Fruit fly (Drosophila melanogaster): ENCODE data around the gene alpha4GT1.

alpha4GT1 gene

DNA sequence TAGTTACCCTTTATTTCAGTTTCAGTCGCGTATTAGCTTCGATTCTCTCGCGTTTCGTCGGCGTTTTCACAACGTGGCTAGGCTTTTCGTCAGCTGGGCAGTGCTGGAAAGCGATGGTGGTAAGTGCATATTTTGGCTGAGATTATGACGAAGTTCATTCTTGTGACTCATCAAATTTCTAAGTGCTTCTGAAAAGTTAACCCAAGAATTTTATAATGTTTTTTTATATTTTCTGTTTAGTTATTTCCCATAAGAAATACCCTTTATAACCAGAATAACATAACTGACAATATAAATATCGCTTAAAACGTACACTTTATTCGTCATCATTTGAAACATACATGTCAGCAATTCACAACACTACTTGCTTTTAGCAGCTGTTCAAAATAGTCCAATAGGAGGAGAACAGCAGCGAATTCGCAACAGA is 14.2 kb upstream of the alpha4GT1 start, which contains the start of the genes CG17260 and SerRS (continued):
- TF ChIP-seq tup (GFP tag; optimal IDR thresholded peaks at IDR 0.05) (peak; percentile 91), CG15011 (GFP tag; optimal IDR thresholded peaks at IDR 0.05) (peak; percentile 81), Xrp1 (GFP tag; IDR thresholded peaks at IDR 0.05) (peak; percentile 95), nau (GFP tag; optimal IDR thresholded peaks at IDR 0.05) (no peak), PHDP (tag; optimal IDR thresholded peaks at IDR 0.05) (peak; percentile 89), CG2678 (tag; optimal IDR thresholded peaks at IDR 0.05) (peak; percentile 94), CG2129 (GFP tag; IDR thresholded peaks at IDR 0.05; ENCODE audit: partially characterized antibody) (no peak), Abd-B (GFP tag; optimal IDR thresholded peaks at IDR 0.05) (peak; percentile 92), cad (GFP tag; optimal IDR thresholded peaks at IDR 0.05) (no peak), phol (tag; optimal IDR thresholded peaks at IDR 0.05) (peak; percentile 96), CG10654 (GFP tag; optimal IDR thresholded peaks at IDR 0.05) (peak; percentile 94), MBD-R2 (GFP tag; IDR thresholded peaks at IDR 0.05) (peak; percentile 98), mirr (GFP tag; optimal IDR thresholded peaks at IDR 0.05) (peak; percentile 76), CG18764 (GFP tag; optimal IDR thresholded peaks at IDR 0.05) (peak; percentile 89), lov (optimal IDR thresholded peaks at IDR 0.05) (no peak), lov (GFP tag; IDR thresholded peaks at IDR 0.05) (0 out of 3 replicates have a peak, but pooled peaks have one; percentile 35), so (GFP tag; IDR thresholded peaks at IDR 0.05) (peak; percentile 83; the same call in 1 of the 3 replicates), pnt (GFP tag; optimal IDR thresholded peaks at IDR 0.05) (peak; percentile 96), CG12219 (GFP tag; optimal IDR thresholded peaks at IDR 0.05) (peak; percentile 67), CG18619 (GFP tag; optimal IDR thresholded peaks at IDR 0.05) (peak; percentile 89), Sox102F (GFP tag; optimal IDR thresholded peaks at IDR 0.05) (peak; percentile 93), CG42726 (GFP tag; IDR thresholded peaks at IDR 0.05; ENCODE audit: partially characterized antibody) (no peak), CG11696 (GFP tag; IDR thresholded peaks at IDR 0.05) (no peak), CG7928 (GFP tag; optimal IDR thresholded peaks at IDR 0.05) (peak; percentile 66), pan (optimal IDR thresholded peaks at IDR 0.05) (no peak), pan (GFP tag; optimal IDR thresholded peaks at IDR 0.05 in 1 of 2, IDR thresholded peaks at IDR 0.05 in 1 of 2) (peak in 1 of 2 experiments; percentile 94), bcd (GFP tag; optimal IDR thresholded peaks at IDR 0.05) (peak; percentile 90), Vsx1 (GFP tag; optimal IDR thresholded peaks at IDR 0.05) (no peak), pita (GFP tag; optimal IDR thresholded peaks at IDR 0.05) (no peak), CG17328 (GFP tag; IDR thresholded peaks at IDR 0.05) (peak; percentile 81), sqz (GFP tag; optimal IDR thresholded peaks at IDR 0.05) (no peak), CG4404 (GFP tag; IDR thresholded peaks at IDR 0.05) (peak; percentile 94), sob (GFP tag; IDR thresholded peaks at IDR 0.05) (peak; percentile 97), CG12942 (GFP tag; optimal IDR thresholded peaks at IDR 0.05) (peak; percentile 92), fd96Cb (tag; optimal IDR thresholded peaks at IDR 0.05) (peak; percentile 88), sim (GFP tag; IDR thresholded peaks at IDR 0.05) (no peak), cato (GFP tag; optimal IDR thresholded peaks at IDR 0.05; ENCODE audit: borderline replicate concordance) (peak; percentile 86), CTCF (GFP tag; optimal IDR thresholded peaks at IDR 0.05) (peak; percentile 37), tin (GFP tag; optimal IDR thresholded peaks at IDR 0.05) (peak; percentile 92), Usf (GFP tag; optimal IDR thresholded peaks at IDR 0.05) (peak; percentile 64), unpg (GFP tag; optimal IDR thresholded peaks at IDR 0.05) (peak; percentile 94), Sin3A (optimal IDR thresholded peaks at IDR 0.05) (peak; percentile 69), CG7357 (GFP tag; IDR thresholded peaks at IDR 0.05) (peak; percentile 86), CG6654 (GFP tag; optimal IDR thresholded peaks at IDR 0.05) (peak; percentile 65), CG15269 (tag; optimal IDR thresholded peaks at IDR 0.05) (peak; percentile 90), CG17612 (GFP tag; IDR thresholded peaks at IDR 0.05) (peak; percentile 78), Camta (GFP tag; optimal IDR thresholded peaks at IDR 0.05) (peak; percentile 77), fu2 (GFP tag; optimal IDR thresholded peaks at IDR 0.05) (peak; percentile 92), mld (GFP tag; IDR thresholded peaks at IDR 0.05; ENCODE audit: partially characterized antibody) (no peak), hkb (optimal IDR thresholded peaks at IDR 0.05) (peak; percentile 58), hkb (GFP tag; IDR thresholded peaks at IDR 0.05) (peak; percentile 87), CG5953 (GFP tag; IDR thresholded peaks at IDR 0.05) (peak; percentile 63; the same call in 1 of the 2 replicates)

Data from whole organism, embryonic.